Worm (Caenorhabditis elegans) whole organism, late embryonic: ENCODE results near the gene C17F4.12.
"Not testable (repeated sequence)": the region's sequence is repeated elsewhere in the genome, so short reads cannot be mapped to it uniquely, and the experiment has no call there.

Experiments used
- ama-1 ChIP-seq: fragments of 150-350 bp; optimal IDR thresholded peaks from 2 replicates; lab custom pipeline; 2014
- fkh-10 ChIP-seq: fragments of 150-350 bp; optimal IDR thresholded peaks from 2 replicates; lab custom pipeline; 2014; ENCODE audit warnings: missing biosample characterization, missing genetic modification reagents, missing genetic modification characterization
- nfya-1 ChIP-seq: sonication (generic microtip); optimal IDR thresholded peaks from 2 replicates; lab custom pipeline; 2017; ENCODE audit warnings: missing genetic modification characterization, mild to moderate bottlenecking, missing compliant biosample characterization, antibody characterized with exemption, moderate library complexity
- nhr-11 ChIP-seq: fragments of 150-350 bp; optimal IDR thresholded peaks from 2 replicates; lab custom pipeline; 2014; ENCODE audit warnings: missing biosample characterization, missing genetic modification characterization
- pqm-1 ChIP-seq: sonication (generic microtip); optimal IDR thresholded peaks from 2 replicates; lab custom pipeline; 2016; ENCODE audit warnings: missing genetic modification characterization, missing compliant biosample characterization
- sdc-2 ChIP-seq: sonication (generic microtip); optimal IDR thresholded peaks from 2 replicates; lab custom pipeline; 2016; ENCODE audit warnings: missing genotype, missing genetic modification characterization, missing compliant biosample characterization
- sox-4 ChIP-seq: sonication (generic microtip); optimal IDR thresholded peaks from 2 replicates; lab custom pipeline; 2017; ENCODE audit warnings: mild to moderate bottlenecking, missing genetic modification characterization, inconsistent platforms, missing compliant biosample characterization
- unc-3 ChIP-seq, 2 experiments: fragments of 200-800 bp in 1 of 2; sonication (Bioruptor generic) in 1 of 2; sonication (generic microtip) in 1 of 2; conservative IDR thresholded peaks in 1 of 2; optimal IDR thresholded peaks in 1 of 2; 2 replicates each; pipeline versions ENCODE4 v1.3.6 to Lab custom; 2016 to 2022; ENCODE audit warnings: missing compliant biosample characterization in 2 of 2, missing genetic modification characterization in 2 of 2, missing genetic modification reagents in 1 of 2

- TF ChIP-seq fkh-10 (GFP tag; lab: Kevin White, UChicago); sox-4 (tag; lab: Kevin White, UChicago); unc-3 (GFP tag; conservative IDR thresholded peaks at IDR 0.05; lab: Robert Waterston, UW); unc-3 (tag; optimal IDR thresholded peaks at IDR 0.05; lab: Kevin White, UChicago); sdc-2; pqm-1 (tag; lab: Kevin White, UChicago); nfya-1 (tag; lab: Kevin White, UChicago); nhr-11 (tag; lab: Kevin White, UChicago); ama-1: not testable (repeated sequence)
Measured at ce11 chrII:3290544-3290943, 46.6 kb upstream of the C17F4.12 start, which contains the start of gene F39E9.14.
